Worm (Caenorhabditis elegans) whole organism, young adult: ENCODE measurements around the gene C26E6.12.

Experiments used
- B0336.3 ChIP-seq: fragments of 200-800 bp; sonication (Bioruptor generic); IDR thresholded peaks from 2 replicates; pipeline ENCODE4 v1.3.6; 2022; ENCODE audit warnings: missing genetic modification characterization, missing compliant biosample characterization
- C17E4.6 ChIP-seq: fragments of 200-800 bp; sonication (Bioruptor generic); IDR thresholded peaks from 2 replicates; pipeline ENCODE4 v1.3.6; 2022; ENCODE audit warnings: missing genetic modification reagents, missing genetic modification characterization, missing compliant biosample characterization
- D2030.7 ChIP-seq: fragments of 200-800 bp; sonication (Bioruptor generic); IDR thresholded peaks from 2 replicates; pipeline ENCODE4 v1.3.6; 2022; ENCODE audit warnings: missing genetic modification reagents, missing genetic modification characterization, missing compliant biosample characterization
- F23B12.7 ChIP-seq: sonication (generic microtip); optimal IDR thresholded peaks from 2 replicates; lab custom pipeline; 2017; ENCODE audit warnings: missing genetic modification characterization, mild to moderate bottlenecking, missing compliant biosample characterization, antibody characterized with exemption, moderate library complexity; ENCODE audit not compliant: insufficient read depth
- F33H1.4 ChIP-seq: fragments of 200-800 bp; sonication (Bioruptor generic); IDR thresholded peaks from 2 replicates; pipeline ENCODE4 v1.3.6; 2022; ENCODE audit warnings: missing genetic modification reagents, missing genetic modification characterization, missing compliant biosample characterization
- F37B4.10 ChIP-seq: fragments of 200-800 bp; sonication (Bioruptor generic); IDR thresholded peaks from 2 replicates; pipeline ENCODE4 v1.3.6; 2022; ENCODE audit warnings: missing genetic modification characterization, missing compliant biosample characterization
- F55B11.4 ChIP-seq: sonication (generic microtip); optimal IDR thresholded peaks from 2 replicates; lab custom pipeline; 2016; ENCODE audit warnings: missing compliant biosample characterization, missing genetic modification characterization, borderline replicate concordance; ENCODE audit not compliant: insufficient read depth
- T26A5.8 ChIP-seq: sonication (generic microtip); optimal IDR thresholded peaks from 2 replicates; lab custom pipeline; 2016; ENCODE audit warnings: missing genetic modification characterization, missing compliant biosample characterization
- Y53F4B.3 ChIP-seq: fragments of 200-800 bp; sonication (Bioruptor generic); IDR thresholded peaks from 2 replicates; pipeline ENCODE4 v1.3.6; 2022; ENCODE audit warnings: missing genetic modification reagents, missing genetic modification characterization, missing compliant biosample characterization
- Y67H2A.10 ChIP-seq: fragments of 200-800 bp; sonication (Bioruptor generic); conservative IDR thresholded peaks from 2 replicates; pipeline ENCODE4 v1.3.6; 2022; ENCODE audit warnings: missing genetic modification reagents, missing genetic modification characterization, missing compliant biosample characterization
- aptf-3 ChIP-seq: fragments of 200-800 bp; sonication (Bioruptor generic); IDR thresholded peaks from 2 replicates; pipeline ENCODE4 v1.3.6; 2022; ENCODE audit warnings: missing genetic modification characterization, missing compliant biosample characterization
- atf-7 ChIP-seq: sonication (generic microtip); optimal IDR thresholded peaks from 2 replicates; lab custom pipeline; 2017; ENCODE audit warnings: mild to moderate bottlenecking, missing genetic modification characterization, missing compliant biosample characterization
- attf-3 ChIP-seq: fragments of 200-800 bp; sonication (Bioruptor generic); conservative IDR thresholded peaks from 2 replicates; pipeline ENCODE4 v1.3.6; 2022; ENCODE audit warnings: missing genetic modification reagents, missing genetic modification characterization, missing compliant biosample characterization
- ceh-100 ChIP-seq: fragments of 200-800 bp; sonication (Bioruptor generic); IDR thresholded peaks from 2 replicates; pipeline ENCODE4 v1.3.6; 2022; ENCODE audit warnings: missing genetic modification reagents, missing genetic modification characterization, missing compliant biosample characterization
- ceh-40 ChIP-seq: fragments of 200-800 bp; sonication (Bioruptor generic); IDR thresholded peaks from 2 replicates; pipeline ENCODE4 v1.3.6; 2022; ENCODE audit warnings: missing genetic modification characterization, missing compliant biosample characterization
- ceh-91 ChIP-seq: fragments of 200-800 bp; sonication (Bioruptor generic); IDR thresholded peaks from 2 replicates; pipeline ENCODE4 v1.3.6; 2022; ENCODE audit warnings: missing genetic modification reagents, missing genetic modification characterization, missing compliant biosample characterization
- chd-7 ChIP-seq: sonication (generic microtip); optimal IDR thresholded peaks from 2 replicates; lab custom pipeline; 2016; ENCODE audit warnings: mild to moderate bottlenecking, missing genetic modification characterization, moderate library complexity, missing compliant biosample characterization
- die-1 ChIP-seq: sonication (generic microtip); optimal IDR thresholded peaks from 2 replicates; lab custom pipeline; 2016; ENCODE audit warnings: missing genotype, mild to moderate bottlenecking, missing genetic modification characterization, missing compliant biosample characterization
- dox-1 ChIP-seq: fragments of 200-800 bp; sonication (Bioruptor generic); IDR thresholded peaks from 2 replicates; pipeline ENCODE4 v1.3.6; 2022; ENCODE audit warnings: missing genetic modification reagents, missing genetic modification characterization, missing compliant biosample characterization
- efl-1 ChIP-seq: fragments of 150-350 bp; optimal IDR thresholded peaks from 2 replicates; lab custom pipeline; 2014; ENCODE audit warnings: missing biosample characterization, missing genetic modification reagents, missing genetic modification characterization
- egrh-3 ChIP-seq: fragments of 200-800 bp; sonication (Bioruptor generic); IDR thresholded peaks from 2 replicates; pipeline ENCODE4 v1.3.6; 2022; ENCODE audit warnings: missing genetic modification reagents, missing genetic modification characterization, missing compliant biosample characterization
- fkh-3 ChIP-seq: sonication (generic microtip); optimal IDR thresholded peaks from 2 replicates; lab custom pipeline; 2016; ENCODE audit warnings: mild to moderate bottlenecking, missing genetic modification characterization, missing compliant biosample characterization
- him-1 ChIP-seq: sonication (generic microtip); optimal IDR thresholded peaks from 2 replicates; lab custom pipeline; 2016; ENCODE audit warnings: missing genotype, missing genetic modification reagents, missing genetic modification characterization, missing compliant biosample characterization
- hmg-1.2 ChIP-seq: fragments of 200-800 bp; sonication (Bioruptor generic); IDR thresholded peaks from 2 replicates; pipeline ENCODE4 v1.3.6; 2022; ENCODE audit warnings: missing genetic modification reagents, missing genetic modification characterization, missing compliant biosample characterization
- lin-26 ChIP-seq: fragments of 200-800 bp; sonication (Bioruptor generic); IDR thresholded peaks from 2 replicates; pipeline ENCODE4 v1.3.6; 2022; ENCODE audit warnings: missing genetic modification reagents, missing genetic modification characterization, missing compliant biosample characterization
- lin-40 ChIP-seq: sonication (generic microtip); optimal IDR thresholded peaks from 2 replicates; lab custom pipeline; 2016; ENCODE audit warnings: missing genetic modification characterization, mild to moderate bottlenecking, missing compliant biosample characterization, missing genotype, missing genetic modification reagents
- madf-6 ChIP-seq: fragments of 200-800 bp; sonication (Bioruptor generic); IDR thresholded peaks from 2 replicates; pipeline ENCODE4 v1.3.6; 2022; ENCODE audit warnings: missing genetic modification reagents, missing genetic modification characterization, missing compliant biosample characterization
- nfyb-1 ChIP-seq: fragments of 200-800 bp; sonication (Bioruptor generic); IDR thresholded peaks from 2 replicates; pipeline ENCODE4 v1.3.6; 2022; ENCODE audit warnings: missing genetic modification reagents, missing genetic modification characterization, missing compliant biosample characterization
- nhr-179 ChIP-seq: sonication (generic microtip); optimal IDR thresholded peaks from 2 replicates; lab custom pipeline; 2016; ENCODE audit warnings: mild to moderate bottlenecking, missing genetic modification characterization, missing compliant biosample characterization
- nhr-27 ChIP-seq: fragments of 200-800 bp; sonication (Bioruptor generic); optimal IDR thresholded peaks from 2 replicates; lab custom pipeline; 2018; ENCODE audit warnings: mild to moderate bottlenecking, missing genetic modification characterization, moderate library complexity, missing compliant biosample characterization
- pbrm-1 ChIP-seq: fragments of 200-800 bp; sonication (Bioruptor generic); IDR thresholded peaks from 2 replicates; pipeline ENCODE4 v1.3.6; 2022; ENCODE audit warnings: missing genetic modification reagents, missing genetic modification characterization, missing compliant biosample characterization
- pha-4 ChIP-seq: fragments of 150-350 bp; sonication (generic microtip); optimal IDR thresholded peaks from 2 replicates; lab custom pipeline; 2014; ENCODE audit warnings: missing biosample characterization, missing genetic modification reagents, missing genetic modification characterization
- rcor-1 ChIP-seq: fragments of 200-800 bp; sonication (Bioruptor generic); IDR thresholded peaks from 2 replicates; pipeline ENCODE4 v1.3.6; 2022; ENCODE audit warnings: missing genetic modification reagents, missing genetic modification characterization, missing compliant biosample characterization
- rec-8 ChIP-seq, 2 experiments: sonication (generic microtip); optimal IDR thresholded peaks; 2 replicates each; lab custom pipeline; 2016; ENCODE audit warnings: mild to moderate bottlenecking in 2 of 2, missing genetic modification characterization in 2 of 2, missing genetic modification reagents in 2 of 2, missing genotype in 2 of 2, missing biosample characterization in 1 of 2, missing compliant biosample characterization in 1 of 2, moderate library complexity in 1 of 2
- unc-130 ChIP-seq: sonication (generic microtip); optimal IDR thresholded peaks from 2 replicates; lab custom pipeline; 2016; ENCODE audit warnings: missing genetic modification reagents, missing genetic modification characterization, missing compliant biosample characterization
- zfh-2 ChIP-seq: fragments of 200-800 bp; sonication (Bioruptor generic); conservative IDR thresholded peaks from 2 replicates; pipeline ENCODE4 v1.3.6; 2022; ENCODE audit warnings: missing genetic modification reagents, missing genetic modification characterization, missing compliant biosample characterization
- ztf-26 ChIP-seq: sonication (generic microtip); optimal IDR thresholded peaks from 2 replicates; lab custom pipeline; 2017; ENCODE audit warnings: missing genetic modification characterization, missing compliant biosample characterization
- ztf-28 ChIP-seq: fragments of 200-800 bp; sonication (Bioruptor generic); IDR thresholded peaks from 2 replicates; pipeline ENCODE4 v1.3.6; 2022; ENCODE audit warnings: missing genetic modification reagents, missing genetic modification characterization, missing compliant biosample characterization
- ztf-6 ChIP-seq: fragments of 200-800 bp; sonication (Bioruptor generic); IDR thresholded peaks from 2 replicates; pipeline ENCODE4 v1.3.6; 2022; ENCODE audit warnings: missing genetic modification reagents, missing genetic modification characterization, missing compliant biosample characterization

Gene C26E6.12

DNA sequence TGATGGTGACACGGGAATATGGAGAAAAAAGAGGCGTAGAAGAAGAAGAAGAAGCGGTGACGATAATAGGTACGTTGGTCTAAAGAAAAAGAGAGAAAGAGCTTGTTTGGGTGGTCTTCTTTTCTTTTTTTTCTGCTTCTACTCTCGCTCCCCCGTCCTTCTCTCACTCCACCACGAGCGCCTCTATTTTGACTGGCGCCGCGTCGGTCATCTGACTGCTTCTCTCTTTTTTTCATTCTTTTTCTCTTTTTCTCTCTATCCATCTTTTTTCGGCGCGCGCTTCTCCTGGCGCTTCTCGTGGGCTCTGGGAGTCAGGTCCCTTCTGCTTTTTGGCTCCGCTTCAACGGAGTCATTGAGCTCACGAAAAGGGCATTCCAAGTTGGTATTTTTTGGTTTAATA, 18.3 kb upstream of the C26E6.12 start (continued):
- no peak for TF ChIP-seq atf-7 (tag; lab: Kevin White, UChicago)
- peak; percentile 13 for TF ChIP-seq F23B12.7 (tag; lab: Kevin White, UChicago)
- no peak for TF ChIP-seq ceh-40
- TF ChIP-seq nhr-179 (tag; lab: Kevin White, UChicago) = no peak
- no peak for TF ChIP-seq T26A5.8 (tag; lab: Kevin White, UChicago)
- TF ChIP-seq nfyb-1 = no peak
- TF ChIP-seq F55B11.4 (tag; lab: Kevin White, UChicago) = no peak
- no peak for TF ChIP-seq nhr-27
- no peak for TF ChIP-seq die-1 (tag; lab: Kevin White, UChicago)
- no peak for TF ChIP-seq lin-40 (tag; lab: Kevin White, UChicago)

ce11 chrIII:4948631-4949030, 16.6 kb upstream of the C26E6.12 start:
- peak; percentile 25; the same call in 1 of the 2 replicates for TF ChIP-seq D2030.7
- TF ChIP-seq C17E4.6 = no peak
- no peak for TF ChIP-seq F37B4.10 (GFP tag; lab: Robert Waterston, UW)
- peak; percentile 52; the same call in 1 of the 2 replicates for TF ChIP-seq hmg-1.2 (GFP tag; lab: Robert Waterston, UW)
- TF ChIP-seq madf-6 (GFP tag; lab: Robert Waterston, UW) = peak; percentile 50; the same call in 1 of the 2 replicates
- no peak for TF ChIP-seq rec-8 (tag; optimal IDR thresholded peaks at IDR 0.05; lab: Kevin White, UChicago)
- TF ChIP-seq ceh-91 = no peak
- no peak for TF ChIP-seq pha-4 (tag; lab: Kevin White, UChicago)
- peak; percentile 63; the same call in 1 of the 2 replicates for TF ChIP-seq egrh-3
- TF ChIP-seq zfh-2 (GFP tag; lab: Robert Waterston, UW) = peak; percentile 90
- TF ChIP-seq efl-1 = peak; percentile 48
- no peak for TF ChIP-seq aptf-3 (GFP tag; lab: Robert Waterston, UW)

ce11 chrIII:4947352-4947751, 15.3 kb upstream of the C26E6.12 start:
- TF ChIP-seq pbrm-1 (GFP tag; lab: Robert Waterston, UW) = 0 out of 2 replicates have a peak, but pooled peaks have one; percentile 35
- TF ChIP-seq chd-7 = peak; percentile 56
- peak; percentile 48; the same call in 1 of the 2 replicates for TF ChIP-seq lin-26 (GFP tag; lab: Robert Waterston, UW)
- no peak for TF ChIP-seq dox-1
- peak; percentile 50 for TF ChIP-seq ceh-100 (GFP tag; lab: Robert Waterston, UW)
- peak; percentile 87 for TF ChIP-seq zfh-2 (GFP tag; lab: Robert Waterston, UW)
- TF ChIP-seq Y67H2A.10 = no peak
- TF ChIP-seq ztf-26 = no peak
- TF ChIP-seq him-1 = peak; percentile 5
- TF ChIP-seq madf-6 (GFP tag; lab: Robert Waterston, UW) = peak; percentile 45
- peak; percentile 71 for TF ChIP-seq egrh-3
- TF ChIP-seq unc-130 (GFP tag; lab: Kevin White, UChicago) = no peak
- TF ChIP-seq Y53F4B.3 (GFP tag; lab: Robert Waterston, UW) = no peak
- TF ChIP-seq fkh-3 (tag; lab: Kevin White, UChicago) = peak; percentile 20
- TF ChIP-seq ztf-28 = 0 out of 2 replicates have a peak, but pooled peaks have one; percentile 21
- 0 out of 2 replicates have a peak, but pooled peaks have one; percentile 8 for TF ChIP-seq F33H1.4 (GFP tag; lab: Robert Waterston, UW)
- TF ChIP-seq B0336.3 (GFP tag; lab: Robert Waterston, UW) = peak; percentile 56; the same call in 1 of the 2 replicates
- TF ChIP-seq C17E4.6 = 0 out of 2 replicates have a peak, but pooled peaks have one; percentile 20
- peak; percentile 11; the same call in 1 of the 2 replicates for TF ChIP-seq ztf-6 (GFP tag; lab: Robert Waterston, UW)
- TF ChIP-seq rcor-1 (GFP tag; lab: Robert Waterston, UW) = 0 out of 2 replicates have a peak, but pooled peaks have one; percentile 15
- no peak for TF ChIP-seq attf-3 (GFP tag; lab: Robert Waterston, UW)
- TF ChIP-seq, all 124 proteins: peak for 15
